Worm (Caenorhabditis elegans) whole organism, L3 larva: ENCODE measurements around the gene T24D3.2.

Experiments used
- ceh-9 ChIP-seq: sonication (generic microtip); optimal IDR thresholded peaks from 2 replicates; lab custom pipeline; 2018; ENCODE audit warnings: missing biosample characterization, missing genetic modification characterization
- daf-12 ChIP-seq: fragments of 150-350 bp; optimal IDR thresholded peaks from 2 replicates; lab custom pipeline; 2014; ENCODE audit warnings: missing biosample characterization, missing genetic modification reagents, missing genetic modification characterization
- fkh-2 ChIP-seq: fragments of 150-350 bp; optimal IDR thresholded peaks from 2 replicates; lab custom pipeline; 2014; ENCODE audit warnings: missing biosample characterization, missing genetic modification reagents, missing genetic modification characterization
- jun-1 ChIP-seq: fragments of 150-350 bp; optimal IDR thresholded peaks from 2 replicates; lab custom pipeline; 2014; ENCODE audit warnings: missing biosample characterization, missing genetic modification reagents, missing genetic modification characterization
- nhr-28 ChIP-seq: fragments of 150-350 bp; optimal IDR thresholded peaks from 2 replicates; lab custom pipeline; 2014; ENCODE audit warnings: missing biosample characterization, missing genetic modification characterization
- pqm-1 ChIP-seq: fragments of 150-350 bp; optimal IDR thresholded peaks from 2 replicates; lab custom pipeline; 2017; ENCODE audit warnings: missing biosample characterization, missing genetic modification characterization, inconsistent platforms
- zag-1 ChIP-seq: fragments of 150-350 bp; optimal IDR thresholded peaks from 2 replicates; lab custom pipeline; 2014; ENCODE audit warnings: missing biosample characterization, missing genetic modification characterization

ce11 chrX:12415832-12416231 lies 9.7 kb upstream of the T24D3.2 start:
- TF ChIP-seq daf-12 (no peak), ceh-9 (tag; lab: Kevin White, UChicago) (no peak), fkh-2 (tag; lab: Kevin White, UChicago) (no peak), jun-1 (tag; lab: Kevin White, UChicago) (no peak), nhr-28 (no peak), pqm-1 (tag; lab: Kevin White, UChicago) (no peak), zag-1 (tag; lab: Kevin White, UChicago) (no peak)
